Worm (Caenorhabditis elegans) whole organism, L3 larva: ENCODE data around the gene pqn-53.

Experiments used
- R02D3.7 ChIP-seq: fragments of 150-350 bp; optimal IDR thresholded peaks from 2 replicates; lab custom pipeline; 2014; ENCODE audit warnings: missing biosample characterization, missing genetic modification characterization
- ceh-9 ChIP-seq: sonication (generic microtip); optimal IDR thresholded peaks from 2 replicates; lab custom pipeline; 2018; ENCODE audit warnings: missing biosample characterization, missing genetic modification characterization
- elt-3 ChIP-seq, 3 experiments: fragments of 150-350 bp in 1 of 3; sonication (generic microtip) in 2 of 3; optimal IDR thresholded peaks; 2 replicates in 2 of 3; 4 replicates in 1 of 3; lab custom pipeline; 2014 to 2017; ENCODE audit warnings: missing biosample characterization in 3 of 3, missing genetic modification characterization in 3 of 3
- nhr-43 ChIP-seq: sonication (generic microtip); optimal IDR thresholded peaks from 2 replicates; lab custom pipeline; 2016; ENCODE audit warnings: mild to moderate bottlenecking, missing genetic modification characterization, missing compliant biosample characterization; ENCODE audit not compliant: poor library complexity, severe bottlenecking
- nhr-77 ChIP-seq: fragments of 150-350 bp; optimal IDR thresholded peaks from 2 replicates; lab custom pipeline; 2014; ENCODE audit warnings: missing biosample characterization, missing genetic modification characterization
- snpc-4 ChIP-seq: fragments of 150-350 bp; optimal IDR thresholded peaks from 2 replicates; lab custom pipeline; 2014; ENCODE audit warnings: missing biosample characterization, missing genetic modification characterization

DNA sequence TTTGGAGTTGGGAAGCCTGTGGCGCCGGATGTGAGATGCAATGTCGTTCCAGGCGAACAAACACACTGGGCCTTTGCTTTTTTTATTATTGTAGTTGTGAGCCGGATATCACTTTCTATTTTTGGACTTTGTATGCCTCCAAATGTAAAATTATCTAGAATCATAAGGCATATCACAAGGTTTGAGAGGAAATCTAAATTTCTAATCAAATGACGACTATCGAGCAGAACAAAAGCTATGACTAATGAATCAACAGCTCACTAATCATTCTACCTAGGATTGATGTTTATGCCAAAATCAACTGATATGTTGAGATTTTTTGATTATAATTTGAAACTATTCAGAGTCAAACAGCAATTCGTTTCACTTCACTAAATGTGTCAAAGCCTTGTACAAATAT is 27.3 kb downstream of the pqn-53 start:
- no peak for TF ChIP-seq elt-3 (tag; optimal IDR thresholded peaks at IDR 0.05; lab: Kevin White, UChicago)
- no peak for TF ChIP-seq nhr-77 (tag; lab: Kevin White, UChicago)
- TF ChIP-seq snpc-4 (tag; lab: Kevin White, UChicago) = no peak
- TF ChIP-seq R02D3.7 = no peak
- TF ChIP-seq ceh-9 (tag; lab: Kevin White, UChicago) = no peak
- TF ChIP-seq nhr-43 (tag; lab: Kevin White, UChicago) = no peak
